Worm (Caenorhabditis elegans) whole organism, L4 larva: ENCODE measurements around the gene otpl-1.

Experiments
- D1046.2 ChIP-seq: fragments of 200-800 bp; sonication (Bioruptor generic); IDR thresholded peaks from 2 replicates; pipeline ENCODE4 v1.3.6; 2022; ENCODE audit warnings: missing genetic modification characterization, missing compliant biosample characterization
- F10B5.3 ChIP-seq: sonication (generic microtip); optimal IDR thresholded peaks from 2 replicates; lab custom pipeline; 2016; ENCODE audit warnings: mild to moderate bottlenecking, missing genetic modification characterization, missing compliant biosample characterization
- F26F4.8 ChIP-seq: fragments of 200-800 bp; sonication (Bioruptor generic); conservative IDR thresholded peaks from 2 replicates; pipeline ENCODE4 v1.3.6; 2022; ENCODE audit warnings: missing genetic modification characterization, missing compliant biosample characterization
- T20F7.1 ChIP-seq: fragments of 200-800 bp; sonication (Bioruptor generic); optimal IDR thresholded peaks from 2 replicates; lab custom pipeline; 2018; ENCODE audit warnings: mild to moderate bottlenecking, missing genetic modification characterization, missing compliant biosample characterization
- Y48G9A.11 ChIP-seq: fragments of 200-800 bp; sonication (Bioruptor generic); IDR thresholded peaks from 2 replicates; pipeline ENCODE4 v1.3.6; 2022; ENCODE audit warnings: missing genetic modification reagents, missing genetic modification characterization, missing compliant biosample characterization
- aha-1 ChIP-seq: fragments of 150-350 bp; peaks from one replicate; lab custom pipeline; 2014; ENCODE audit warnings: missing biosample characterization, missing genetic modification characterization
- arid-1 ChIP-seq: fragments of 200-800 bp; sonication (Bioruptor generic); conservative IDR thresholded peaks from 2 replicates; pipeline ENCODE4 v1.3.6; 2022; ENCODE audit warnings: missing genetic modification reagents, missing genetic modification characterization, missing compliant biosample characterization
- ceh-62 ChIP-seq: sonication (generic microtip); optimal IDR thresholded peaks from 2 replicates; lab custom pipeline; 2017; ENCODE audit warnings: missing biosample characterization, missing genetic modification characterization
- ceh-82 ChIP-seq: sonication (generic microtip); optimal IDR thresholded peaks from 2 replicates; lab custom pipeline; 2017; ENCODE audit warnings: missing biosample characterization, missing genetic modification characterization
- egl-43 ChIP-seq: fragments of 200-800 bp; sonication (Bioruptor generic); IDR thresholded peaks from 2 replicates; pipeline ENCODE4 v1.3.6; 2022; ENCODE audit warnings: missing genetic modification reagents, missing genetic modification characterization, missing compliant biosample characterization
- fkh-10 ChIP-seq: fragments of 150-350 bp; optimal IDR thresholded peaks from 2 replicates; lab custom pipeline; 2014; ENCODE audit warnings: missing biosample characterization, missing genetic modification reagents, missing genetic modification characterization
- hmg-1.1 ChIP-seq: fragments of 200-800 bp; sonication (Bioruptor generic); IDR thresholded peaks from 2 replicates; pipeline ENCODE4 v1.3.6; 2022; ENCODE audit warnings: missing genetic modification reagents, missing genetic modification characterization, missing compliant biosample characterization
- jun-1 ChIP-seq: fragments of 150-350 bp; optimal IDR thresholded peaks from 2 replicates; lab custom pipeline; 2014; ENCODE audit warnings: missing biosample characterization, missing genetic modification reagents, missing genetic modification characterization
- lsy-2 ChIP-seq, 2 experiments: fragments of 150-350 bp in 1 of 2; sonication (generic microtip) in 1 of 2; optimal IDR thresholded peaks; 2 replicates each; lab custom pipeline; 2014 to 2017; ENCODE audit warnings: missing biosample characterization in 2 of 2, missing genetic modification characterization in 2 of 2
- mdt-29 ChIP-seq: fragments of 200-800 bp; sonication (Bioruptor generic); IDR thresholded peaks from 2 replicates; pipeline ENCODE4 v1.3.6; 2022; ENCODE audit warnings: missing genetic modification reagents, missing genetic modification characterization, missing compliant biosample characterization
- mxl-3 ChIP-seq: fragments of 200-800 bp; sonication (Bioruptor generic); optimal IDR thresholded peaks from 2 replicates; lab custom pipeline; 2018; ENCODE audit warnings: mild to moderate bottlenecking, missing genetic modification characterization, missing compliant biosample characterization
- nhr-11 ChIP-seq: fragments of 150-350 bp; optimal IDR thresholded peaks from 2 replicates; lab custom pipeline; 2014; ENCODE audit warnings: missing biosample characterization, missing genetic modification characterization
- nhr-111 ChIP-seq: fragments of 200-800 bp; sonication (Bioruptor generic); optimal IDR thresholded peaks from 2 replicates; lab custom pipeline; 2018; ENCODE audit warnings: mild to moderate bottlenecking, missing genetic modification characterization, missing compliant biosample characterization
- nhr-42 ChIP-seq: fragments of 200-800 bp; sonication (Bioruptor generic); IDR thresholded peaks from 2 replicates; pipeline ENCODE4 v1.3.6; 2022; ENCODE audit warnings: missing genetic modification characterization, missing compliant biosample characterization
- php-3 ChIP-seq: fragments of 200-800 bp; sonication (Bioruptor generic); IDR thresholded peaks from 2 replicates; pipeline ENCODE4 v1.3.6; 2022; ENCODE audit warnings: missing genetic modification reagents, missing genetic modification characterization, missing compliant biosample characterization
- rbr-2 ChIP-seq: sonication (generic microtip); optimal IDR thresholded peaks from 2 replicates; lab custom pipeline; 2016; ENCODE audit warnings: missing genotype, missing genetic modification characterization, missing compliant biosample characterization
- saeg-2 ChIP-seq: fragments of 200-800 bp; sonication (Bioruptor generic); IDR thresholded peaks from 2 replicates; pipeline ENCODE4 v1.3.6; 2022; ENCODE audit warnings: missing genetic modification reagents, missing genetic modification characterization, missing compliant biosample characterization
- sdz-12 ChIP-seq: fragments of 200-800 bp; sonication (Bioruptor generic); optimal IDR thresholded peaks from 2 replicates; lab custom pipeline; 2018; ENCODE audit warnings: mild to moderate bottlenecking, missing genetic modification characterization, missing compliant biosample characterization
- set-16 ChIP-seq: fragments of 200-800 bp; sonication (Bioruptor generic); IDR thresholded peaks from 2 replicates; pipeline ENCODE4 v1.3.6; 2022; ENCODE audit warnings: missing genetic modification reagents, missing genetic modification characterization, missing compliant biosample characterization
- snpc-4 ChIP-seq: fragments of 150-350 bp; optimal IDR thresholded peaks from 2 replicates; lab custom pipeline; 2014; ENCODE audit warnings: missing biosample characterization, missing genetic modification characterization
- unc-130 ChIP-seq: sonication (generic microtip); optimal IDR thresholded peaks from 2 replicates; lab custom pipeline; 2016; ENCODE audit warnings: missing genetic modification reagents, missing genetic modification characterization, missing compliant biosample characterization
- unc-62 ChIP-seq, 3 experiments: fragments of 150-350 bp in 1 of 3; sonication (generic microtip); optimal IDR thresholded peaks in 2 of 3; peaks in 1 of 3; 1 replicate in 1 of 3; 2 replicates in 2 of 3; lab custom pipeline; 2014 to 2017; ENCODE audit warnings: missing biosample characterization in 3 of 3, missing genetic modification characterization in 3 of 3, missing genetic modification reagents in 3 of 3, missing genotype in 1 of 3
- zfp-3 ChIP-seq: fragments of 200-800 bp; sonication (Bioruptor generic); conservative IDR thresholded peaks from 2 replicates; pipeline ENCODE4 v1.3.6; 2022; ENCODE audit warnings: missing genetic modification reagents, missing genetic modification characterization, missing compliant biosample characterization
- ztf-11 ChIP-seq: fragments of 150-350 bp; optimal IDR thresholded peaks from 2 replicates; lab custom pipeline; 2014; ENCODE audit warnings: missing biosample characterization, missing genetic modification characterization

Gene otpl-1

ce11 chrIV:3551777-3552462 lies 16.9 kb upstream of the otpl-1 start (continued):
- TF ChIP-seq unc-62 (GFP tag; optimal IDR thresholded peaks at IDR 0.05 in 1 of 2; lab: Kevin White, UChicago) = peak in 1 of 2 experiments; percentile 87
- TF ChIP-seq unc-62 (tag; optimal IDR thresholded peaks at IDR 0.05; lab: Kevin White, UChicago) = no peak
- no peak for TF ChIP-seq F10B5.3 (tag; lab: Kevin White, UChicago)
- peak; percentile 51; the same call in 1 of the 2 replicates for TF ChIP-seq saeg-2 (GFP tag; lab: Robert Waterston, UW)

ce11 chrIV:3552933-3553332 lies 15.8 kb upstream of the otpl-1 start:
- TF ChIP-seq nhr-42 (no peak), unc-62 (GFP tag; optimal IDR thresholded peaks at IDR 0.05 in 1 of 2; lab: Kevin White, UChicago) (peak in 1 of 2 experiments; percentile 90), unc-62 (tag; optimal IDR thresholded peaks at IDR 0.05; lab: Kevin White, UChicago) (no peak)

- TF ChIP-seq lsy-2 (tag; optimal IDR thresholded peaks at IDR 0.05; lab: Kevin White, UChicago) (no peak), egl-43 (GFP tag; lab: Robert Waterston, UW) (no peak), unc-130 (no peak), zfp-3 (GFP tag; lab: Robert Waterston, UW) (no peak), ztf-11 (no peak), mxl-3 (no peak), snpc-4 (tag; lab: Kevin White, UChicago) (no peak), rbr-2 (tag; lab: Kevin White, UChicago) (no peak)
These were observed 11.4 kb upstream of the otpl-1 start, which contains the start of gene osm-9 for ce11 chrIV:3557331-3557730. osm-9 (minus strand) TSS chrIV:3557431.

ce11 chrIV:3559201-3559600 lies 9.6 kb upstream of the otpl-1 start:
- no peak for TF ChIP-seq nhr-111 (GFP tag; lab: Kevin White, UChicago)
- TF ChIP-seq aha-1 (tag; lab: Kevin White, UChicago) = peak; percentile 93

ce11 chrIV:3564901-3565300 lies 3.9 kb upstream of the otpl-1 start, which contains the start of gene sre-5:
sre-5 (plus strand) TSS chrIV:3565201.
- TF ChIP-seq sdz-12 (GFP tag; lab: Kevin White, UChicago) (no peak), aha-1 (tag; lab: Kevin White, UChicago) (peak; percentile 12)
- TF ChIP-seq, all 104 proteins: peak for 1

- TF ChIP-seq set-16 (peak; percentile 69), nhr-11 (tag; lab: Kevin White, UChicago) (no peak)
These were observed 1.8 kb downstream of the otpl-1 start for ce11 chrIV:3570612-3571011.

ce11 chrIV:3578155-3578554 lies 9.4 kb downstream of the otpl-1 start, which contains the start of gene Y37E11B.2:
Y37E11B.2 (plus strand) TSS chrIV:3578455.
- no peak for TF ChIP-seq D1046.2 (GFP tag; lab: Robert Waterston, UW)
- no peak for TF ChIP-seq arid-1 (GFP tag; lab: Robert Waterston, UW)
- TF ChIP-seq mdt-29 = no peak
- TF ChIP-seq egl-43 (GFP tag; lab: Robert Waterston, UW) = no peak

- TF ChIP-seq Y48G9A.11 = no peak
- TF ChIP-seq unc-62 (GFP tag; optimal IDR thresholded peaks at IDR 0.05 in 1 of 2; lab: Kevin White, UChicago) = peak in 1 of 2 experiments; percentile 72
- no peak for TF ChIP-seq unc-62 (tag; optimal IDR thresholded peaks at IDR 0.05; lab: Kevin White, UChicago)
These were observed 9.9 kb downstream of the otpl-1 start for ce11 chrIV:3578667-3579066.

ce11 chrIV:3579477-3579975 lies 10.7 kb downstream of the otpl-1 start, which contains the start of gene Y37E11B.1:
Y37E11B.1 (plus strand) TSS chrIV:3579621.
- TF ChIP-seq F26F4.8 (GFP tag; lab: Robert Waterston, UW) (no peak), T20F7.1 (GFP tag; lab: Kevin White, UChicago) (no peak), sdz-12 (GFP tag; lab: Kevin White, UChicago) (no peak), ceh-82 (tag; lab: Kevin White, UChicago) (no peak), hmg-1.1 (GFP tag; lab: Robert Waterston, UW) (no peak), php-3 (GFP tag; lab: Robert Waterston, UW) (no peak), fkh-10 (GFP tag; lab: Kevin White, UChicago) (no peak), jun-1 (no peak), rbr-2 (tag; lab: Kevin White, UChicago) (no peak), ceh-62 (tag; lab: Kevin White, UChicago) (no peak), ztf-11 (no peak), Y48G9A.11 (no peak)
